Fruit fly (Drosophila melanogaster) whole organism, embryonic: ENCODE data around the gene CG33552.

Experiments used
- ATbp ChIP-seq: fragments of 200-800 bp; sonication (Bioruptor generic); optimal IDR thresholded peaks from 2 replicates; lab custom pipeline; 2017; ENCODE audit warnings: missing biosample characterization, mild to moderate bottlenecking, missing genetic modification characterization, missing genetic modification reagents
- Abd-B ChIP-seq: fragments of 200-800 bp; sonication (Bioruptor generic); optimal IDR thresholded peaks from 2 replicates; lab custom pipeline; 2018; ENCODE audit warnings: missing biosample characterization, mild to moderate bottlenecking, missing genetic modification characterization, moderate library complexity
- Antp ChIP-seq: fragments of 200-800 bp; sonication (Bioruptor generic); optimal IDR thresholded peaks from 3 replicates; lab custom pipeline; 2016; ENCODE audit warnings: missing biosample characterization, missing genetic modification characterization
- BEAF-32 ChIP-seq: fragments of 200-800 bp; sonication (Bioruptor generic); optimal IDR thresholded peaks from 3 replicates; lab custom pipeline; 2017; ENCODE audit warnings: missing biosample characterization, missing genetic modification characterization, mild to moderate bottlenecking, moderate library complexity, missing genetic modification reagents
- CG10267 ChIP-seq: fragments of 200-800 bp; sonication (Bioruptor generic); optimal IDR thresholded peaks from 2 replicates; lab custom pipeline; 2018; ENCODE audit warnings: missing biosample characterization, mild to moderate bottlenecking, missing genetic modification characterization, moderate library complexity
- CG14965 ChIP-seq: fragments of 200-800 bp; sonication (Bioruptor generic); optimal IDR thresholded peaks from 2 replicates; lab custom pipeline; 2016; ENCODE audit warnings: missing biosample characterization, missing genetic modification characterization, borderline replicate concordance
- CG15514 ChIP-seq: fragments of 200-800 bp; sonication (Bioruptor generic); optimal IDR thresholded peaks from 3 replicates; lab custom pipeline; 2017; ENCODE audit warnings: missing biosample characterization, missing genetic modification characterization, mild to moderate bottlenecking, moderate library complexity, missing genetic modification reagents
- CG15696 ChIP-seq: fragments of 200-800 bp; sonication (Bioruptor generic); optimal IDR thresholded peaks from 2 replicates; lab custom pipeline; 2019; ENCODE audit warnings: missing biosample characterization, mild to moderate bottlenecking, missing genetic modification characterization, moderate library complexity
- CG1602 ChIP-seq: fragments of 200-800 bp; sonication (Bioruptor generic); optimal IDR thresholded peaks from 3 replicates; lab custom pipeline; 2016; ENCODE audit warnings: missing biosample characterization, missing genetic modification characterization
- CG17361 ChIP-seq: fragments of 200-800 bp; sonication (Bioruptor generic); IDR thresholded peaks from 3 replicates; pipeline ENCODE4 v1.3.6; 2022; ENCODE audit warnings: missing biosample characterization, missing genetic modification characterization
- CG17568 ChIP-seq: fragments of 200-800 bp; sonication (Bioruptor generic); optimal IDR thresholded peaks from 2 replicates; lab custom pipeline; 2018; ENCODE audit warnings: missing biosample characterization, mild to moderate bottlenecking, missing genetic modification characterization, moderate library complexity
- CG1792 ChIP-seq: fragments of 200-800 bp; sonication (Bioruptor generic); optimal IDR thresholded peaks from 2 replicates; lab custom pipeline; 2016; ENCODE audit warnings: missing biosample characterization, missing genetic modification characterization
- CG31441 ChIP-seq: fragments of 200-800 bp; sonication (Bioruptor generic); IDR thresholded peaks from 2 replicates; pipeline ENCODE4 v1.3.6; 2022; ENCODE audit warnings: missing biosample characterization, missing genetic modification characterization
- CG34376 ChIP-seq: fragments of 200-800 bp; sonication (Bioruptor generic); optimal IDR thresholded peaks from 2 replicates; lab custom pipeline; 2018; ENCODE audit warnings: missing biosample characterization, mild to moderate bottlenecking, missing genetic modification characterization
- CG34422 ChIP-seq: fragments of 200-800 bp; sonication (Bioruptor generic); IDR thresholded peaks from 3 replicates; pipeline ENCODE4 v1.3.6; 2022; ENCODE audit warnings: missing biosample characterization, missing genetic modification characterization
- CG4404 ChIP-seq: fragments of 200-800 bp; sonication (Bioruptor generic); IDR thresholded peaks from 2 replicates; pipeline ENCODE4 v1.3.6; 2022; ENCODE audit warnings: missing biosample characterization, missing genetic modification characterization
- CG4730 ChIP-seq: fragments of 200-800 bp; sonication (Bioruptor generic); IDR thresholded peaks from 2 replicates; pipeline ENCODE4 v1.3.6; 2022; ENCODE audit warnings: missing biosample characterization, missing genetic modification characterization
- CG7963 ChIP-seq: fragments of 200-800 bp; sonication (Bioruptor generic); IDR thresholded peaks from 3 replicates; pipeline ENCODE4 v1.3.6; 2022; ENCODE audit warnings: missing biosample characterization, missing genetic modification characterization; ENCODE audit not compliant: partially characterized antibody
- CG9797 ChIP-seq: fragments of 200-800 bp; sonication (Bioruptor generic); optimal IDR thresholded peaks from 3 replicates; lab custom pipeline; 2018; ENCODE audit warnings: missing biosample characterization, mild to moderate bottlenecking, missing genetic modification characterization
- CTCF ChIP-seq: fragments of 200-800 bp; sonication (Bioruptor generic); optimal IDR thresholded peaks from 2 replicates; lab custom pipeline; 2017; ENCODE audit warnings: missing biosample characterization, mild to moderate bottlenecking, missing genetic modification characterization, moderate library complexity
- CkIIα-i1 ChIP-seq: fragments of 200-800 bp; sonication (Bioruptor generic); IDR thresholded peaks from 2 replicates; pipeline ENCODE4 v1.3.6; 2022; ENCODE audit warnings: missing biosample characterization, missing genetic modification characterization
- Deaf1 ChIP-seq: fragments of 200-800 bp; optimal IDR thresholded peaks from 3 replicates; lab custom pipeline; 2019; ENCODE audit warnings: missing biosample characterization, mild to moderate bottlenecking, missing genetic modification characterization, moderate library complexity
- Doc3 ChIP-seq: fragments of 200-800 bp; sonication (Bioruptor generic); IDR thresholded peaks from 3 replicates; pipeline ENCODE4 v1.3.6; 2022; ENCODE audit warnings: missing biosample characterization, missing genetic modification characterization; ENCODE audit not compliant: partially characterized antibody
- Dp ChIP-seq: fragments of 200-800 bp; sonication (Bioruptor generic); optimal IDR thresholded peaks from 2 replicates; lab custom pipeline; 2018; ENCODE audit warnings: missing biosample characterization, mild to moderate bottlenecking, missing genetic modification characterization, moderate library complexity
- E2f2 ChIP-seq: fragments of 200-800 bp; sonication (Bioruptor generic); IDR thresholded peaks from 2 replicates; pipeline ENCODE4 v1.3.6; 2022; ENCODE audit warnings: missing biosample characterization, missing genetic modification characterization
- HmgD ChIP-seq: fragments of 200-800 bp; sonication (Bioruptor generic); optimal IDR thresholded peaks from 3 replicates; lab custom pipeline; 2016; ENCODE audit warnings: missing biosample characterization, missing genetic modification characterization
- MTF-1 ChIP-seq: fragments of 200-800 bp; sonication (Bioruptor generic); optimal IDR thresholded peaks from 2 replicates; lab custom pipeline; 2018; ENCODE audit warnings: missing biosample characterization, mild to moderate bottlenecking, missing genetic modification characterization, borderline replicate concordance
- Myb ChIP-seq: fragments of 200-800 bp; sonication (Bioruptor generic); optimal IDR thresholded peaks from 2 replicates; lab custom pipeline; 2016; ENCODE audit warnings: missing biosample characterization, missing genetic modification characterization
- Nf-YC ChIP-seq: fragments of 200-800 bp; optimal IDR thresholded peaks from 3 replicates; lab custom pipeline; 2019; ENCODE audit warnings: missing biosample characterization, mild to moderate bottlenecking, missing genetic modification characterization, moderate library complexity
- Sox102F ChIP-seq: fragments of 200-800 bp; sonication (Bioruptor generic); optimal IDR thresholded peaks from 2 replicates; lab custom pipeline; 2018; ENCODE audit warnings: missing biosample characterization, mild to moderate bottlenecking, missing genetic modification characterization, moderate library complexity
- Sry-β ChIP-seq: fragments of 200-800 bp; sonication (Bioruptor generic); optimal IDR thresholded peaks from 2 replicates; lab custom pipeline; 2018; ENCODE audit warnings: missing biosample characterization, mild to moderate bottlenecking, missing genetic modification characterization, moderate library complexity
- bbx ChIP-seq: fragments of 200-800 bp; sonication (Bioruptor generic); IDR thresholded peaks from 2 replicates; pipeline ENCODE4 v1.3.6; 2022; ENCODE audit warnings: missing biosample characterization, missing genetic modification characterization; ENCODE audit not compliant: partially characterized antibody
- bigmax ChIP-seq: fragments of 200-800 bp; sonication (Bioruptor generic); optimal IDR thresholded peaks from 2 replicates; lab custom pipeline; 2018; ENCODE audit warnings: missing biosample characterization, mild to moderate bottlenecking, missing genetic modification characterization
- bsh ChIP-seq, 2 experiments: fragments of 200-800 bp; sonication (Bioruptor generic); optimal IDR thresholded peaks; 2 replicates each; lab custom pipeline; 2017 to 2018; ENCODE audit warnings: mild to moderate bottlenecking in 2 of 2, missing biosample characterization in 2 of 2, missing genetic modification characterization in 2 of 2, moderate library complexity in 1 of 2
- chm ChIP-seq: fragments of 200-800 bp; sonication (Bioruptor generic); IDR thresholded peaks from 2 replicates; pipeline ENCODE4 v1.3.6; 2022; ENCODE audit warnings: missing biosample characterization, missing genetic modification characterization
- crc ChIP-seq: fragments of 200-800 bp; sonication (Bioruptor generic); optimal IDR thresholded peaks from 2 replicates; lab custom pipeline; 2016; ENCODE audit warnings: missing biosample characterization, missing genetic modification characterization
- dimm ChIP-seq: fragments of 200-800 bp; sonication (Bioruptor generic); IDR thresholded peaks from 2 replicates; pipeline ENCODE4 v1.3.6; 2022; ENCODE audit warnings: missing biosample characterization, missing genetic modification characterization
- fd3F ChIP-seq: fragments of 200-800 bp; sonication (Bioruptor generic); optimal IDR thresholded peaks from 2 replicates; lab custom pipeline; 2018; ENCODE audit warnings: missing biosample characterization, mild to moderate bottlenecking, missing genetic modification characterization, moderate library complexity
- grau ChIP-seq: fragments of 200-800 bp; optimal IDR thresholded peaks from 3 replicates; lab custom pipeline; 2019; ENCODE audit warnings: missing biosample characterization, mild to moderate bottlenecking, missing genetic modification characterization, moderate library complexity
- gro ChIP-seq: fragments of 200-800 bp; sonication (Bioruptor generic); optimal IDR thresholded peaks from 2 replicates; lab custom pipeline; 2016; ENCODE audit warnings: missing biosample characterization, missing genetic modification characterization
- gsb-n ChIP-seq: fragments of 200-800 bp; sonication (Bioruptor generic); optimal IDR thresholded peaks from 3 replicates; lab custom pipeline; 2018; ENCODE audit warnings: missing biosample characterization, mild to moderate bottlenecking, missing genetic modification characterization
- her ChIP-seq: fragments of 200-800 bp; sonication (Bioruptor generic); optimal IDR thresholded peaks from 2 replicates; lab custom pipeline; 2016; ENCODE audit warnings: missing biosample characterization, missing genetic modification characterization
- jing ChIP-seq: fragments of 200-800 bp; sonication (Bioruptor generic); optimal IDR thresholded peaks from 2 replicates; lab custom pipeline; 2018; ENCODE audit warnings: missing biosample characterization, mild to moderate bottlenecking, missing genetic modification characterization
- pfk ChIP-seq: fragments of 200-800 bp; sonication (Bioruptor generic); optimal IDR thresholded peaks from 2 replicates; lab custom pipeline; 2018; ENCODE audit warnings: missing biosample characterization, mild to moderate bottlenecking, missing genetic modification characterization, moderate library complexity
- phol ChIP-seq: fragments of 200-800 bp; sonication (Bioruptor generic); optimal IDR thresholded peaks from 3 replicates; lab custom pipeline; 2018; ENCODE audit warnings: missing biosample characterization, mild to moderate bottlenecking, missing genetic modification characterization, moderate library complexity
- psq ChIP-seq: fragments of 200-800 bp; sonication (Bioruptor generic); optimal IDR thresholded peaks from 2 replicates; lab custom pipeline; 2017; ENCODE audit warnings: missing biosample characterization, missing genetic modification characterization
- stwl ChIP-seq: fragments of 200-800 bp; sonication (Bioruptor generic); optimal IDR thresholded peaks from 3 replicates; lab custom pipeline; 2018; ENCODE audit warnings: missing biosample characterization, mild to moderate bottlenecking, missing genetic modification characterization, moderate library complexity
- tap ChIP-seq: fragments of 200-800 bp; optimal IDR thresholded peaks from 3 replicates; lab custom pipeline; 2019; ENCODE audit warnings: missing biosample characterization, mild to moderate bottlenecking, missing genetic modification characterization, moderate library complexity

CG33552 gene

DNA sequence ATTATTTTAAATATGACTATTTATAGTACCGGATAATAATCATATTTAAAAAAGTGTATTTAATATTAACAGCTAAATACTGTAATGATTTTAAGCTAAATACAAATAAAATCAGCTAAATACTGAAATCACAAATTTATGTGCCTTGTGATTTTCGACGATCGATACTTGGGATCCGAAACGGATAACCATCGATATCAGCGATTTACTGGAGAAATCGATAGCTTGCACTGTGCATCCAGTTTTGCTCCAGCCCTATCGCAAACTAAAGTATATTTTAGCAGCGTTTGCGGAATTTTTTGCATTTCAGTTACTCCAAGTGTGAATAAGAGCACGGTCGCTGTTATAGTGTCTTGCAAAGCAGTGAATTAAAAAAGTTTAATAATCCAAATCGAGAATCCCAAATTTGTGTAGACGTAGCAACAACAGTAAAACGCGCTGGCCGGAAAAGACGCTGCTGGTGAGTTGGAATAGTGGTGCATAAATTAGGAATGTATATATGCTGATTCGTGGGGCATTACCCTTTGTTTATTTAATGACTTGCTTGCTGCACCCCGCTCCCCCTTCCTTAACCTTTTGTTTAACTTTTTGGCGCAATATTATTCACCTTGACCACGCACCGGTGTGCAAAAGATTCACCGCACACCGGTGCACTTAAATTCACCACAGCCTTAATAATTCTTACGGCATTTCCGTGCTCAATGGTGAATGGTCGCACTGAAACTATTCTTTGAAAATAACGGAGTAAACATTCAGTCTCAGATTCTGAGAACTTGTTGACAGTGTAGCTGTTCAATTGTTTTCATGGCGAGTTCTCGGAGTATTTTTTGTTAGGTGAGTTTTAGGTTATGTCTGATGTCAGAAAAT is 2.3 kb upstream of the CG33552 start, which contains the start of the genes grp and squ (continued):
- TF ChIP-seq bsh (GFP tag; optimal IDR thresholded peaks at IDR 0.05; lab: Kevin White, UChicago) (no peak), CG4730 (no peak), her (no peak), CG1792 (GFP tag; lab: Kevin White, UChicago) (no peak), fd3F (GFP tag; lab: Kevin White, UChicago) (no peak), chm (no peak), CG34422 (GFP tag; lab: Robert Waterston, UW) (peak; percentile 84; the same call in 1 of the 3 replicates), ATbp (GFP tag; lab: Kevin White, UChicago) (no peak), CG17361 (GFP tag; lab: Robert Waterston, UW) (peak; percentile 26; the same call in 1 of the 3 replicates), CG7963 (GFP tag; lab: Robert Waterston, UW) (peak; percentile 98), phol (tag; lab: Kevin White, UChicago) (peak; percentile 31), grau (tag; lab: Kevin White, UChicago) (no peak), psq (no peak), Deaf1 (no peak), CG1602 (GFP tag; lab: Kevin White, UChicago) (no peak), bigmax (peak; percentile 94), CG10267 (peak; percentile 41), CTCF (GFP tag; lab: Kevin White, UChicago) (peak; percentile 36), CG9797 (peak; percentile 59), HmgD (GFP tag; lab: Kevin White, UChicago) (no peak), MTF-1 (peak; percentile 48), CG14965 (GFP tag; lab: Kevin White, UChicago) (no peak), CG15514 (peak; percentile 56), tap (tag; lab: Kevin White, UChicago) (no peak), Dp (GFP tag; lab: Kevin White, UChicago) (peak; percentile 68), gro (peak; percentile 2), CG34376 (peak; percentile 38), jing (GFP tag; lab: Kevin White, UChicago) (no peak), E2f2 (GFP tag; lab: Robert Waterston, UW) (peak; percentile 60), BEAF-32 (GFP tag; lab: Kevin White, UChicago) (peak; percentile 88), Antp (GFP tag; lab: Kevin White, UChicago) (no peak), gsb-n (tag; lab: Kevin White, UChicago) (peak; percentile 51), Abd-B (GFP tag; lab: Kevin White, UChicago) (peak; percentile 38), CG31441 (GFP tag; lab: Robert Waterston, UW) (peak; percentile 77), Doc3 (peak; percentile 83), CG4404 (GFP tag; lab: Robert Waterston, UW) (no peak), CG17568 (GFP tag; lab: Kevin White, UChicago) (peak; percentile 35), Sry-β (GFP tag; lab: Kevin White, UChicago) (no peak), pfk (peak; percentile 9), CkIIα-i1 (GFP tag; lab: Robert Waterston, UW) (peak; percentile 9; the same call in 1 of the 2 replicates), dimm (GFP tag; lab: Robert Waterston, UW) (no peak), Myb (GFP tag; lab: Kevin White, UChicago) (peak; percentile 96), stwl (tag; lab: Kevin White, UChicago) (peak; percentile 76), CG15696 (tag; lab: Kevin White, UChicago) (no peak), crc (GFP tag; lab: Kevin White, UChicago) (no peak), bbx (peak; percentile 97), Sox102F (GFP tag; lab: Kevin White, UChicago) (no peak), Nf-YC (tag; lab: Kevin White, UChicago) (no peak)
